Fruit fly (Drosophila melanogaster) whole organism, prepupa: ENCODE data around the gene Calx.

Experiments used
- CG15336 ChIP-seq: fragments of 200-800 bp; sonication (Bioruptor generic); IDR thresholded peaks from 2 replicates; pipeline ENCODE4 v1.3.6; 2022; ENCODE audit warnings: missing biosample characterization, missing genetic modification characterization
- CG34406 ChIP-seq: fragments of 200-800 bp; sonication (Bioruptor generic); optimal IDR thresholded peaks from 3 replicates; lab custom pipeline; 2016; ENCODE audit warnings: missing biosample characterization, missing genetic modification characterization
- Hr4 ChIP-seq: fragments of 200-800 bp; sonication (Bioruptor generic); optimal IDR thresholded peaks from 3 replicates; lab custom pipeline; 2016; ENCODE audit warnings: missing biosample characterization, missing genetic modification characterization
- Smox ChIP-seq: fragments of 200-800 bp; sonication (Bioruptor generic); optimal IDR thresholded peaks from 3 replicates; lab custom pipeline; 2016; ENCODE audit warnings: missing biosample characterization, missing genetic modification characterization
- achi ChIP-seq: fragments of 200-800 bp; sonication (Bioruptor generic); optimal IDR thresholded peaks from 3 replicates; lab custom pipeline; 2016; ENCODE audit warnings: missing biosample characterization, missing genetic modification characterization
- cyc ChIP-seq: fragments of 200-800 bp; sonication (Bioruptor generic); optimal IDR thresholded peaks from 3 replicates; lab custom pipeline; 2016; ENCODE audit warnings: missing biosample characterization, missing genetic modification characterization
- eg ChIP-seq: fragments of 200-800 bp; sonication (Bioruptor generic); IDR thresholded peaks from 3 replicates; pipeline ENCODE4 v1.3.6; 2022; ENCODE audit warnings: missing biosample characterization, missing genetic modification characterization
- svp ChIP-seq: fragments of 200-800 bp; sonication (Bioruptor generic); peaks from one replicate; lab custom pipeline; 2016; ENCODE audit warnings: missing biosample characterization, missing genetic modification characterization

DNA sequence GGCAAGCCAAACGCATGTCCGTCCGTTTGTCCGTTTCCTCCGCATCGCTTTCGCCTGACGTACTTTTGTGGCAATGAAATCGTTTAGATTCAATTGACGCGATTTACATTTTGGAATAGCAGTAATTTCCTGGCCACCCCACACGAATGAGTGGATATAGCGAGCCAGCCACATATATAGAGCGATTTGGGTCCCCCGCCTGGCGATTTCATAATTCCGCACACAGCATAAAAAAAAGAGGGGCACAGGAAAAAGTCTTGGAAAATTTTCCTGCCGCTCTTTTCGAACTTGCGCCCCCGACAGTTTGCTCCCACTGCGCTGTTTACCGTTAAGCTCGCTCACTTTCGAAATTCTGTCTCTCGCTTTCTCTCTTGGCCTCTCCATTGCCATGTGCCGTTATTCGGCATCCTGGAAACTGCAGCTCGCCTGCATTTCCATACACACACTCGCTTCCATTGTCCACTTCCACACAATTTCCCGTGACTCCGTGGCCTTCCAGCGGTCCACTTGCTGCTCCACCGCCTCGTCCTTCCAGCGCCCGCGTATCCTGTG, 19.3 kb upstream of the Calx start:
- TF ChIP-seq achi (GFP tag; lab: Kevin White, UChicago) = no peak
- no peak for TF ChIP-seq CG34406
- no peak for TF ChIP-seq svp (GFP tag; lab: Kevin White, UChicago)
- TF ChIP-seq CG15336 (GFP tag; lab: Robert Waterston, UW) = 0 out of 2 replicates have a peak, but pooled peaks have one; percentile 9
- TF ChIP-seq cyc = no peak
- TF ChIP-seq Hr4 (GFP tag; lab: Kevin White, UChicago) = no peak
- no peak for TF ChIP-seq Smox (GFP tag; lab: Kevin White, UChicago)
- no peak for TF ChIP-seq eg (GFP tag; lab: Robert Waterston, UW)
